Fruit fly (Drosophila melanogaster): Measurements from ENCODE around the gene CG44257.

Gene CG44257

dm6 chr3R:17254029-17254428 is 11.0 kb upstream of the CG44257 start, which contains the start of gene CG44259:
Gene CG44259, minus strand, starts transcription at chr3R:17254129.
- TF ChIP-seq CG31627 (GFP tag; optimal IDR thresholded peaks at IDR 0.05) (no peak), CG32006 (GFP tag; optimal IDR thresholded peaks at IDR 0.05) (no peak), CG11902 (GFP tag; optimal IDR thresholded peaks at IDR 0.05) (no peak), CG6854 (GFP tag; optimal IDR thresholded peaks at IDR 0.05) (no peak), dsx (GFP tag; optimal IDR thresholded peaks at IDR 0.05; ENCODE audit: poor library complexity, severe bottlenecking) (no peak), CG8319 (GFP tag; optimal IDR thresholded peaks at IDR 0.05) (no peak), CG16779 (tag; optimal IDR thresholded peaks at IDR 0.05) (no peak), CG34406 (GFP tag; optimal IDR thresholded peaks at IDR 0.05) (no peak)

DNA sequence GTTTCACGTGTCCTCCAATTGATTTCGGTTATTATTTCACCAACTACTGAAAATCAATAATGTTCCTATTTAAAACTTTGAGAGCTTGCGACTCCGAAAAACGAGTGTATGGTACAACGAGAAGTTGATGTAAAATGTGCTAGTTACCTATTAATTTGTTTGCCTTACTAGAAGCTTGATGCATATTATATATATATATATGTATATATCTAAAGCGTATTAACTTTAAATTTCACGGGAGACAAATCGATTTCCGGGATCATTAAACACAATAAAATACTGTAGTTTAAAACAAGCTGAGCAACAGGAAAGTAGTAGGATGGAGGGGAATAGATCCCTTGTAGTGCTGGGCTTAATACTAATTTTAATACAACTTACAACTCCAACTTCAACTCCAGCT is 18.4 kb downstream of the CG44257 start, which contains the start of gene CG31418:
TSS of gene CG31418 (plus strand) at position 301 of the 400 bp plus-strand sequence.
- TF ChIP-seq CG3919 (GFP tag; optimal IDR thresholded peaks at IDR 0.05) (no peak), CG4318 (GFP tag; optimal IDR thresholded peaks at IDR 0.05) (no peak), CG34406 (GFP tag; optimal IDR thresholded peaks at IDR 0.05) (no peak), CG6792 (GFP tag; optimal IDR thresholded peaks at IDR 0.05) (no peak), eg (GFP tag; IDR thresholded peaks at IDR 0.05) (no peak)

DNA sequence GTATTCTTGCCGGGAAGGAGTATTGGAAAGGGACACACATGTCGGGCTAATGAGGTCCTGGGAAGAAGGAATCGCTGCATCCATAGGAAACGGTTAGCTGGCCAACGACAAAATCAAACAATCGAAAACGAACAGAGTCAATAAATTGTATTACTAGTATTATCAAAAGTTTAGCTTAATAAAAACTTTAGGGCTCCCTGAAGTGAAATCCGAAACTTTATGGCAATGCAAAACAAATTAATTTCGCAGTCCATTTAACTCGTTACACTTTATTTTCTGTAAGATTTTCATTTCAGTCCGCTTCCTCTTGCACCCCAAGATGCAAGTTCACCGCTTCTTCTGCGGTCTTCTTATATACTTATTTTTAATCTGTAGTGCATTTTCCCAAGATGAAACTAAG is 19.3 kb downstream of the CG44257 start, which contains the start of gene CG31419:
TSS of gene CG31419 (plus strand) at position 301 of the 400 bp plus-strand sequence.
- TF ChIP-seq lz (GFP tag; optimal IDR thresholded peaks at IDR 0.05), result no peak
- no peak for TF ChIP-seq dsx (GFP tag; optimal IDR thresholded peaks at IDR 0.05; ENCODE audit: poor library complexity, severe bottlenecking)
- TF ChIP-seq Sox102F (GFP tag; optimal IDR thresholded peaks at IDR 0.05), result no peak
- no peak for TF ChIP-seq Ets96B (tag; optimal IDR thresholded peaks at IDR 0.05)
- no peak for TF ChIP-seq Hr4 (GFP tag; optimal IDR thresholded peaks at IDR 0.05)
- no peak for TF ChIP-seq Hr38 (GFP tag; optimal IDR thresholded peaks at IDR 0.05)
- no peak for TF ChIP-seq CG11762 (GFP tag; optimal IDR thresholded peaks at IDR 0.05; ENCODE audit: insufficient read depth)
- TF ChIP-seq vri (GFP tag; optimal IDR thresholded peaks at IDR 0.05), result no peak
- TF ChIP-seq Eip93F (GFP tag; optimal IDR thresholded peaks at IDR 0.05), result no peak
- no peak for TF ChIP-seq net (GFP tag; optimal IDR thresholded peaks at IDR 0.05)
- no peak for TF ChIP-seq Sox14 (GFP tag; optimal IDR thresholded peaks at IDR 0.05)
- TF ChIP-seq CG6276 (GFP tag; optimal IDR thresholded peaks at IDR 0.05), result no peak
- no peak for TF ChIP-seq fd59A (GFP tag; optimal IDR thresholded peaks at IDR 0.05)
- no peak for TF ChIP-seq CG1621 (tag; optimal IDR thresholded peaks at IDR 0.05)
- no peak for TF ChIP-seq CG3919 (GFP tag; optimal IDR thresholded peaks at IDR 0.05)
- TF ChIP-seq fkh (GFP tag; optimal IDR thresholded peaks at IDR 0.05), result no peak

dm6 chr3R:17289059-17289458 is 24.0 kb downstream of the CG44257 start:
- TF ChIP-seq CG6163 (GFP tag; IDR thresholded peaks at IDR 0.05) (no peak), Sox14 (GFP tag; optimal IDR thresholded peaks at IDR 0.05) (no peak), topi (GFP tag; optimal IDR thresholded peaks at IDR 0.05) (no peak), ss (GFP tag; optimal IDR thresholded peaks at IDR 0.05) (no peak), Hr4 (GFP tag; optimal IDR thresholded peaks at IDR 0.05) (no peak), achi (GFP tag; optimal IDR thresholded peaks at IDR 0.05) (no peak), CG8319 (GFP tag; optimal IDR thresholded peaks at IDR 0.05) (no peak), CG15336 (GFP tag; IDR thresholded peaks at IDR 0.05) (no peak), vri (GFP tag; optimal IDR thresholded peaks at IDR 0.05) (no peak), Blimp-1 (GFP tag; optimal IDR thresholded peaks at IDR 0.05) (no peak), CG11902 (GFP tag; optimal IDR thresholded peaks at IDR 0.05) (no peak), salr (GFP tag; optimal IDR thresholded peaks at IDR 0.05) (no peak), Lpt (GFP tag; optimal IDR thresholded peaks at IDR 0.05) (no peak), Sox102F (GFP tag; optimal IDR thresholded peaks at IDR 0.05) (no peak), CG10669 (GFP tag; optimal IDR thresholded peaks at IDR 0.05) (no peak)

Data from whole organism, prepupa.